Fruit fly (Drosophila melanogaster): ENCODE results near the gene Ufl1.

DNA sequence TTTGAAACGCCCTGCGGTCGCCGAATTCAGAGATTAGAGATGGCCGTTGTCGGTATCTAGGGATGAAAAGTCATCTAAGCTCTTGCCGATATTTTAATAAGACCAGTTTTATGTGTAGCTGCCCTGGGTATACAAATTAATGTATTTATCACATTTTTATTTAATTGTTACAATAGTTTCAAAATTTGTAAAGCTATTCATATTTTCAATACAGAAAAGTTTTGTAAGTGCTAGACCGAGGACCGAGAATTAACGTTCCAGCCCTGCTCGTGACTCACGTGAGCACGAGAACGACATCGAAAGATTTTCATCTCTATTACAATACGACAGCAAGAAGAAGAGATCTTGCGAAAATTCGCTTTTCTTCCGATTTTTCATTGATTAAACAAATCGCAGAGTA lies 7.2 kb downstream of the Ufl1 start, which contains the start of the genes CG1105 and CG1965:
- TF ChIP-seq Vsx2 (GFP tag; optimal IDR thresholded peaks at IDR 0.05; ENCODE audit: partially characterized antibody) (no peak), usp (GFP tag; optimal IDR thresholded peaks at IDR 0.05) (no peak), CrebA (GFP tag; optimal IDR thresholded peaks at IDR 0.05; ENCODE audit: borderline replicate concordance) (no peak), Mio (GFP tag; optimal IDR thresholded peaks at IDR 0.05) (peak; percentile 41), woc (GFP tag; optimal IDR thresholded peaks at IDR 0.05) (peak; percentile 83), Jra (GFP tag; optimal IDR thresholded peaks at IDR 0.05) (peak; percentile 93), Hr83 (GFP tag; optimal IDR thresholded peaks at IDR 0.05; ENCODE audit: poor library complexity, severe bottlenecking) (peak; percentile 59), dmrt93B (GFP tag; optimal IDR thresholded peaks at IDR 0.05) (peak; percentile 82), Rel (GFP tag; optimal IDR thresholded peaks at IDR 0.05) (no peak), Rel (tag; optimal IDR thresholded peaks at IDR 0.05) (peak; percentile 68), Abd-B (GFP tag; optimal IDR thresholded peaks at IDR 0.05) (no peak), OdsH (GFP tag; optimal IDR thresholded peaks at IDR 0.05) (peak; percentile 84)

Measured in whole organism, wandering third instar larva.